Worm (Caenorhabditis elegans) whole organism, L4 larva: ENCODE data around the gene gskl-1.

ENCODE experiments used
- F10B5.3 ChIP-seq: sonication (generic microtip); optimal IDR thresholded peaks from 2 replicates; lab custom pipeline; 2016; ENCODE audit warnings: mild to moderate bottlenecking, missing genetic modification characterization, missing compliant biosample characterization
- ama-1 ChIP-seq: fragments of 150-350 bp; optimal IDR thresholded peaks from 2 replicates; lab custom pipeline; 2014; ENCODE audit warnings: inconsistent platforms, mixed read lengths
- ceh-82 ChIP-seq: sonication (generic microtip); optimal IDR thresholded peaks from 2 replicates; lab custom pipeline; 2017; ENCODE audit warnings: missing biosample characterization, missing genetic modification characterization
- dpl-1 ChIP-seq: fragments of 150-350 bp; optimal IDR thresholded peaks from 2 replicates; lab custom pipeline; 2014; ENCODE audit warnings: missing biosample characterization, missing genetic modification reagents, missing genetic modification characterization
- dve-1 ChIP-seq: sonication (generic microtip); optimal IDR thresholded peaks from 2 replicates; lab custom pipeline; 2017; ENCODE audit warnings: antibody characterized with exemption, mild to moderate bottlenecking, missing genetic modification characterization, missing compliant biosample characterization; ENCODE audit not compliant: insufficient read depth
- egl-27 ChIP-seq: sonication (generic microtip); optimal IDR thresholded peaks from 3 replicates; lab custom pipeline; 2017; ENCODE audit warnings: missing biosample characterization, missing genetic modification reagents, missing genetic modification characterization
- fos-1 ChIP-seq: fragments of 150-350 bp; optimal IDR thresholded peaks from 2 replicates; lab custom pipeline; 2014; ENCODE audit warnings: missing biosample characterization, missing genetic modification characterization
- nhr-77 ChIP-seq: fragments of 150-350 bp; optimal IDR thresholded peaks from 2 replicates; lab custom pipeline; 2014; ENCODE audit warnings: missing biosample characterization, missing genetic modification characterization
- pha-4 ChIP-seq, 2 experiments: fragments of 150-350 bp in 1 of 2; fragments of 200-800 bp in 1 of 2; sonication (Bioruptor generic) in 1 of 2; IDR thresholded peaks in 1 of 2; optimal IDR thresholded peaks in 1 of 2; 2 replicates each; pipeline versions ENCODE4 v1.3.6 to Lab custom; 2014 to 2022; ENCODE audit warnings: missing genetic modification characterization in 2 of 2, missing genetic modification reagents in 2 of 2, missing biosample characterization in 1 of 2, missing compliant biosample characterization in 1 of 2
- pqm-1 ChIP-seq: sonication (generic microtip); optimal IDR thresholded peaks from 2 replicates; lab custom pipeline; 2017; ENCODE audit warnings: missing biosample characterization, missing genetic modification characterization
- snpc-4 ChIP-seq: fragments of 150-350 bp; optimal IDR thresholded peaks from 2 replicates; lab custom pipeline; 2014; ENCODE audit warnings: missing biosample characterization, missing genetic modification characterization
- zag-1 ChIP-seq: fragments of 150-350 bp; optimal IDR thresholded peaks from 2 replicates; lab custom pipeline; 2014; ENCODE audit warnings: missing biosample characterization, missing genetic modification characterization
- zip-11 ChIP-seq: fragments of 200-800 bp; sonication (Bioruptor generic); IDR thresholded peaks from 2 replicates; pipeline ENCODE4 v1.3.6; 2022; ENCODE audit warnings: missing genetic modification characterization, missing compliant biosample characterization

ce11 chrII:10912995-10913394, 34.4 kb upstream of the gskl-1 start:
- TF ChIP-seq dve-1 (no peak), snpc-4 (no peak), zip-11 (GFP tag; lab: Robert Waterston, UW) (no peak), pha-4 (GFP tag; IDR thresholded peaks at IDR 0.05; lab: Robert Waterston, UW) (no peak), pha-4 (tag; optimal IDR thresholded peaks at IDR 0.05; lab: Kevin White, UChicago) (no peak), ama-1 (no peak), egl-27 (no peak), pqm-1 (no peak), nhr-77 (no peak), zag-1 (tag; lab: Kevin White, UChicago) (no peak), fos-1 (tag; lab: Kevin White, UChicago) (no peak), F10B5.3 (tag; lab: Kevin White, UChicago) (no peak), ceh-82 (tag; lab: Kevin White, UChicago) (no peak), dpl-1 (GFP tag; lab: Kevin White, UChicago) (no peak)
